Fruit fly (Drosophila melanogaster) Kc167 (cell line): ENCODE data around the gene dec.

Source experiments
- Myc ChIP-seq: fragments of >200 bp; optimal IDR thresholded peaks from 2 replicates; lab custom pipeline; 2017; ENCODE audit warnings: missing external identifiers
- Sin3A ChIP-seq: fragments of >200 bp; optimal IDR thresholded peaks from 2 replicates; lab custom pipeline; 2018; ENCODE audit warnings: missing external identifiers
- h ChIP-seq: fragments of >200 bp; optimal IDR thresholded peaks from 3 replicates; lab custom pipeline; 2018; ENCODE audit warnings: missing external identifiers
- insv ChIP-seq: fragments of >200 bp; optimal IDR thresholded peaks from 3 replicates; lab custom pipeline; 2018; ENCODE audit warnings: missing external identifiers
- psq ChIP-seq: fragments of >200 bp; optimal IDR thresholded peaks from 2 replicates; lab custom pipeline; 2017; ENCODE audit warnings: missing external identifiers
- ttk ChIP-seq: sonication (Bioruptor generic); optimal IDR thresholded peaks from 2 replicates; lab custom pipeline; 2017; ENCODE audit warnings: missing external identifiers

DNA sequence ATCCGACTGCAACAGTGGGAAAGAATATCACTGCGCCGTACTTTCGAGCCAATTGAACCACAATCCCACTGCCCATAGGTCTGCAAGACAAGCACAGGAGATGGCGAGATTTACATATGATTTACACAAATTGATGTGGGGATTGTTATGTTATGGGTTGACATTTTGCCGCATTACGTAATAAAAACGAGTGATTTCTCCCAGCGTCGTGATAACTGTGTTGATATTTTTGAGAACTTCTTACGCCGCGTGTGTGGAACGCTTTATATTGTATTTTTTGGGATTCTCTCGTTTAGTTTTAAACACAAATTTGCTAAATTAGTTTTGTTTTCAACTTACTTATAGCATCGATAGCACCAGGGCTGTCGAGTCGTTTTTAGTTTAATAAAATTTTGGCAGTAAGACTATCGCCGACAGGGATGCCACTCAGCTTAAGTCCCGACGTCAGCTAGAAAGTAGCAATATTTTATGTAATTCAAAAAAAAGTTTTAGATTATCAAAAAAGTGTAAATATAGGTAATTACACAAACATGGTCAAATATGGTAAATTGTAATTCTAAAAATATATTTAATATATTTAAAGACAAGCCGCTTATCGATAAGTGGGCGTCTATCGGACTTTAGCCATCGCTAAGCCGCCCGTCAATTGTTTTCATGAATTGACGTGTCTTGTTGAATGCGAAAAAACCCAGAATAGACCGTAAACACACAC is 20.5 kb upstream of the dec start, which contains the start of the genes CG45089, ND-MNLL and p115:
- TF ChIP-seq ttk (lab: Kevin White, UChicago) = no peak
- TF ChIP-seq h = no peak
- no peak for TF ChIP-seq Sin3A (lab: Kevin White, UChicago)
- no peak for TF ChIP-seq Myc
- no peak for TF ChIP-seq insv (lab: Kevin White, UChicago)
- TF ChIP-seq psq = no peak
